Worm (Caenorhabditis elegans): ENCODE data around the gene T01B10.5.

DNA sequence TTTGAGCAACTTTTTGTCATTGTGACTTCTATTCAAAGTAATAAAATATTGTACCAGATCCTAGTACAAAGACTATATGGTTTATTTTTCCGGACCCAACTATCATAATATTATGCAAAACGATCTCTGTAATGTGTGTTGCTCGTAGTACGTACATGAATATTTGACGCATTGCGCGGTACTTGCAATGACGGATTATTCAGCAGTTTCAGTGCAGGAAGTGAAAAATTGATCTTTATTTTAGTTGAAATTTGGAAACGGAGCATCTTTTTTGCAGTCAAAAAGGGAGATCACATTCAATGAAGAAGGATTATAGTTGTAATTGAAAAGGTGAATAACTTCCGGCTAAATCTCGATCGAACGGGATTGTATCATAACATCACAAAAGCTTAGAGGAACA is 11.2 kb upstream of the T01B10.5 start:
- TF ChIP-seq nhr-28 (tag; optimal IDR thresholded peaks at IDR 0.05), result no peak
- TF ChIP-seq ztf-11 (tag; optimal IDR thresholded peaks at IDR 0.05), result no peak
- no peak for TF ChIP-seq unc-39 (tag; optimal IDR thresholded peaks at IDR 0.05)
- no peak for TF ChIP-seq nhr-12 (tag; optimal IDR thresholded peaks at IDR 0.05)
- TF ChIP-seq mls-2 (tag; optimal IDR thresholded peaks at IDR 0.05), result no peak
- TF ChIP-seq mab-5 (tag; optimal IDR thresholded peaks at IDR 0.05), result no peak
- no peak for TF ChIP-seq nhr-237 (tag; optimal IDR thresholded peaks at IDR 0.05)
- no peak for TF ChIP-seq ces-1 (GFP tag; optimal IDR thresholded peaks at IDR 0.05)
- TF ChIP-seq elt-3 (tag; optimal IDR thresholded peaks at IDR 0.05), result no peak
- TF ChIP-seq nhr-76 (tag; optimal IDR thresholded peaks at IDR 0.05), result no peak
- no peak for TF ChIP-seq zip-8 (tag; optimal IDR thresholded peaks at IDR 0.05)
- no peak for TF ChIP-seq snpc-4 (tag; optimal IDR thresholded peaks at IDR 0.05)
- TF ChIP-seq sem-2 (GFP tag; optimal IDR thresholded peaks at IDR 0.05), result no peak

All from whole organism, mixed stage, embryonic.